Fruit fly (Drosophila melanogaster): ENCODE measurements around the gene CG44475.

CG44475 gene

dm6 chr2L:15908086-15908485 is 25.1 kb upstream of the CG44475 start (continued):
- no peak for TF ChIP-seq phol (tag; optimal IDR thresholded peaks at IDR 0.05)
- TF ChIP-seq CG2875 (GFP tag; optimal IDR thresholded peaks at IDR 0.05), result no peak
- TF ChIP-seq tio (GFP tag; optimal IDR thresholded peaks at IDR 0.05), result no peak
- TF ChIP-seq Myb (GFP tag; optimal IDR thresholded peaks at IDR 0.05), result no peak
- TF ChIP-seq so (GFP tag; IDR thresholded peaks at IDR 0.05), result no peak
- no peak for TF ChIP-seq Usf (GFP tag; optimal IDR thresholded peaks at IDR 0.05)
- TF ChIP-seq CG11085 (GFP tag; IDR thresholded peaks at IDR 0.05), result 0 out of 2 replicates have a peak, but pooled peaks have one; percentile 15
- TF ChIP-seq CG15601 (tag; optimal IDR thresholded peaks at IDR 0.05), result no peak
- no peak for TF ChIP-seq PHDP (tag; optimal IDR thresholded peaks at IDR 0.05)
- TF ChIP-seq ssp (GFP tag; IDR thresholded peaks at IDR 0.05), result no peak
- TF ChIP-seq Lim3 (GFP tag; IDR thresholded peaks at IDR 0.05), result no peak
- TF ChIP-seq toy (GFP tag; IDR thresholded peaks at IDR 0.05), result no peak
- no peak for TF ChIP-seq Bgb (GFP tag; IDR thresholded peaks at IDR 0.05; ENCODE audit: partially characterized antibody)
- no peak for TF ChIP-seq CG4424 (GFP tag; optimal IDR thresholded peaks at IDR 0.05)
- no peak for TF ChIP-seq CG7271 (tag; optimal IDR thresholded peaks at IDR 0.05)
- no peak for TF ChIP-seq CG6854 (GFP tag; optimal IDR thresholded peaks at IDR 0.05)
- TF ChIP-seq CG12071 (GFP tag; optimal IDR thresholded peaks at IDR 0.05), result peak; percentile 23
- TF ChIP-seq luna (GFP tag; optimal IDR thresholded peaks at IDR 0.05), result no peak
- TF ChIP-seq fu2 (GFP tag; optimal IDR thresholded peaks at IDR 0.05), result no peak
- no peak for TF ChIP-seq pita (GFP tag; optimal IDR thresholded peaks at IDR 0.05)
- no peak for TF ChIP-seq peb (GFP tag; IDR thresholded peaks at IDR 0.05)
- TF ChIP-seq bbx (GFP tag; IDR thresholded peaks at IDR 0.05; ENCODE audit: partially characterized antibody), result no peak
- TF ChIP-seq E2f1 (GFP tag; IDR thresholded peaks at IDR 0.05), result no peak
- no peak for TF ChIP-seq MTF-1 (GFP tag; optimal IDR thresholded peaks at IDR 0.05; ENCODE audit: borderline replicate concordance)
- TF ChIP-seq al (GFP tag; IDR thresholded peaks at IDR 0.05), result no peak
- TF ChIP-seq dati (GFP tag; IDR thresholded peaks at IDR 0.05), result no peak
- TF ChIP-seq CG43689 (GFP tag; IDR thresholded peaks at IDR 0.05), result no peak
- TF ChIP-seq CG11456 (GFP tag; IDR thresholded peaks at IDR 0.05), result 0 out of 3 replicates have a peak, but pooled peaks have one; percentile 61
- TF ChIP-seq MBD-R2 (GFP tag; IDR thresholded peaks at IDR 0.05), result no peak
- TF ChIP-seq Fer2 (tag; optimal IDR thresholded peaks at IDR 0.05), result no peak
- no peak for TF ChIP-seq Dbx (GFP tag; IDR thresholded peaks at IDR 0.05)
- no peak for TF ChIP-seq NK7.1 (GFP tag; optimal IDR thresholded peaks at IDR 0.05)
- no peak for TF ChIP-seq CG31365 (tag; optimal IDR thresholded peaks at IDR 0.05)
- peak; percentile 42 for TF ChIP-seq oc (tag; optimal IDR thresholded peaks at IDR 0.05)
- no peak for TF ChIP-seq zfh2 (GFP tag; optimal IDR thresholded peaks at IDR 0.05)
- no peak for TF ChIP-seq CG10209 (GFP tag; optimal IDR thresholded peaks at IDR 0.05)
- TF ChIP-seq dimm (GFP tag; IDR thresholded peaks at IDR 0.05), result no peak
- TF ChIP-seq dan (GFP tag; IDR thresholded peaks at IDR 0.05), result no peak
- TF ChIP-seq HLH54F (GFP tag; optimal IDR thresholded peaks at IDR 0.05), result no peak
- no peak for TF ChIP-seq B-H2 (GFP tag; optimal IDR thresholded peaks at IDR 0.05)
- no peak for TF ChIP-seq CG17612 (GFP tag; IDR thresholded peaks at IDR 0.05)
- no peak for TF ChIP-seq gfzf (GFP tag; optimal IDR thresholded peaks at IDR 0.05)
- TF ChIP-seq CG17328 (GFP tag; IDR thresholded peaks at IDR 0.05), result no peak
- TF ChIP-seq CG2199 (GFP tag; IDR thresholded peaks at IDR 0.05), result 0 out of 3 replicates have a peak, but pooled peaks have one; percentile 60
- TF ChIP-seq CG16815 (GFP tag; optimal IDR thresholded peaks at IDR 0.05), result no peak
- TF ChIP-seq CG31224 (GFP tag; IDR thresholded peaks at IDR 0.05), result no peak
- TF ChIP-seq CG6791 (GFP tag; IDR thresholded peaks at IDR 0.05; ENCODE audit: partially characterized antibody), result 0 out of 3 replicates have a peak, but pooled peaks have one; percentile 25
- no peak for TF ChIP-seq emc (GFP tag; optimal IDR thresholded peaks at IDR 0.05)
- TF ChIP-seq CG3407 (GFP tag; optimal IDR thresholded peaks at IDR 0.05), result no peak
- TF ChIP-seq CG13287 (GFP tag; IDR thresholded peaks at IDR 0.05; ENCODE audit: partially characterized antibody), result no peak
- TF ChIP-seq grn (GFP tag; optimal IDR thresholded peaks at IDR 0.05), result no peak
- TF ChIP-seq CG6689 (GFP tag; IDR thresholded peaks at IDR 0.05), result no peak

All from whole organism, embryonic.